Fruit fly (Drosophila melanogaster) whole organism, embryonic: ENCODE data around the gene Ufd4.

Source experiments
- Ada2b ChIP-seq: fragments of 200-800 bp; sonication (Bioruptor generic); IDR thresholded peaks from 2 replicates; pipeline ENCODE4 v1.3.6; 2022; ENCODE audit warnings: missing biosample characterization, missing genetic modification characterization
- B-H2 ChIP-seq: fragments of 200-800 bp; sonication (Bioruptor generic); optimal IDR thresholded peaks from 2 replicates; lab custom pipeline; 2018; ENCODE audit warnings: missing biosample characterization, mild to moderate bottlenecking, missing genetic modification characterization
- CG10147 ChIP-seq: fragments of 200-800 bp; sonication (Bioruptor generic); optimal IDR thresholded peaks from 2 replicates; lab custom pipeline; 2019; ENCODE audit warnings: missing biosample characterization, mild to moderate bottlenecking, missing genetic modification characterization, moderate library complexity
- CG11247 ChIP-seq: fragments of 200-800 bp; sonication (Bioruptor generic); IDR thresholded peaks from 2 replicates; pipeline ENCODE4 v1.3.6; 2022; ENCODE audit warnings: missing biosample characterization, missing genetic modification characterization
- CG11560 ChIP-seq: fragments of 200-800 bp; sonication (Bioruptor generic); IDR thresholded peaks from 3 replicates; pipeline ENCODE4 v1.3.6; 2022; ENCODE audit warnings: missing biosample characterization, missing genetic modification characterization
- CG12071 ChIP-seq: fragments of 200-800 bp; sonication (Bioruptor generic); optimal IDR thresholded peaks from 3 replicates; lab custom pipeline; 2018; ENCODE audit warnings: missing biosample characterization, mild to moderate bottlenecking, missing genetic modification characterization
- CG12236 ChIP-seq: fragments of 200-800 bp; sonication (Bioruptor generic); optimal IDR thresholded peaks from 2 replicates; lab custom pipeline; 2016; ENCODE audit warnings: missing biosample characterization, missing genetic modification characterization
- CG12659 ChIP-seq: fragments of 200-800 bp; sonication (Bioruptor generic); optimal IDR thresholded peaks from 3 replicates; lab custom pipeline; 2017; ENCODE audit warnings: mild to moderate bottlenecking, missing biosample characterization, missing genetic modification reagents, missing genetic modification characterization
- CG13894 ChIP-seq: fragments of 200-800 bp; sonication (Bioruptor generic); optimal IDR thresholded peaks from 3 replicates; lab custom pipeline; 2018; ENCODE audit warnings: missing biosample characterization, mild to moderate bottlenecking, missing genetic modification characterization, moderate library complexity
- CG14667 ChIP-seq: fragments of 200-800 bp; sonication (Bioruptor generic); IDR thresholded peaks from 2 replicates; pipeline ENCODE4 v1.3.6; 2022; ENCODE audit warnings: missing biosample characterization, missing genetic modification characterization
- CG15073 ChIP-seq: fragments of 200-800 bp; sonication (Bioruptor generic); optimal IDR thresholded peaks from 2 replicates; lab custom pipeline; 2016; ENCODE audit warnings: missing biosample characterization, missing genetic modification characterization
- CG1529 ChIP-seq: fragments of 200-800 bp; sonication (Bioruptor generic); optimal IDR thresholded peaks from 3 replicates; lab custom pipeline; 2018; ENCODE audit warnings: missing biosample characterization, missing genetic modification characterization
- CG1792 ChIP-seq: fragments of 200-800 bp; sonication (Bioruptor generic); optimal IDR thresholded peaks from 2 replicates; lab custom pipeline; 2016; ENCODE audit warnings: missing biosample characterization, missing genetic modification characterization
- CG18764 ChIP-seq: fragments of 200-800 bp; sonication (Bioruptor generic); optimal IDR thresholded peaks from 3 replicates; lab custom pipeline; 2016; ENCODE audit warnings: missing biosample characterization, missing genetic modification characterization
- CG32532 ChIP-seq: fragments of 200-800 bp; sonication (Bioruptor generic); IDR thresholded peaks from 2 replicates; pipeline ENCODE4 v1.3.6; 2022; ENCODE audit warnings: missing biosample characterization, missing genetic modification characterization
- CG43689 ChIP-seq: fragments of 200-800 bp; sonication (Bioruptor generic); IDR thresholded peaks from 2 replicates; pipeline ENCODE4 v1.3.6; 2022; ENCODE audit warnings: missing biosample characterization, missing genetic modification characterization
- CG4617 ChIP-seq: fragments of 200-800 bp; sonication (Bioruptor generic); optimal IDR thresholded peaks from 3 replicates; lab custom pipeline; 2016; ENCODE audit warnings: missing biosample characterization, missing genetic modification characterization, borderline replicate concordance
- CG4820 ChIP-seq: fragments of 200-800 bp; sonication (Bioruptor generic); optimal IDR thresholded peaks from 3 replicates; lab custom pipeline; 2016; ENCODE audit warnings: missing biosample characterization, missing genetic modification characterization
- CG7786 ChIP-seq: fragments of 200-800 bp; sonication (Bioruptor generic); optimal IDR thresholded peaks from 2 replicates; lab custom pipeline; 2016; ENCODE audit warnings: missing biosample characterization, missing genetic modification characterization
- CG7987 ChIP-seq: fragments of 200-800 bp; sonication (Bioruptor generic); optimal IDR thresholded peaks from 2 replicates; lab custom pipeline; 2018; ENCODE audit warnings: missing biosample characterization, mild to moderate bottlenecking, missing genetic modification characterization, moderate library complexity
- CG8089 ChIP-seq: fragments of 200-800 bp; sonication (Bioruptor generic); optimal IDR thresholded peaks from 3 replicates; lab custom pipeline; 2016; ENCODE audit warnings: missing biosample characterization, missing genetic modification characterization
- CG8281 ChIP-seq: fragments of 200-800 bp; sonication (Bioruptor generic); optimal IDR thresholded peaks from 2 replicates; lab custom pipeline; 2018; ENCODE audit warnings: missing biosample characterization, mild to moderate bottlenecking, missing genetic modification characterization, moderate library complexity
- CG8924 ChIP-seq: fragments of 200-800 bp; optimal IDR thresholded peaks from 3 replicates; lab custom pipeline; 2019; ENCODE audit warnings: missing biosample characterization, mild to moderate bottlenecking, missing genetic modification characterization, moderate library complexity
- Dad ChIP-seq: fragments of 200-800 bp; sonication (Bioruptor generic); optimal IDR thresholded peaks from 3 replicates; lab custom pipeline; 2016; ENCODE audit warnings: missing biosample characterization, missing genetic modification characterization
- Dbx ChIP-seq: fragments of 200-800 bp; sonication (Bioruptor generic); IDR thresholded peaks from 3 replicates; pipeline ENCODE4 v1.3.6; 2022; ENCODE audit warnings: missing biosample characterization, missing genetic modification characterization
- Dll ChIP-seq: fragments of 200-800 bp; sonication (Bioruptor generic); IDR thresholded peaks from 4 replicates; pipeline ENCODE4 v1.3.6; 2022; ENCODE audit warnings: missing biosample characterization, missing genetic modification characterization; ENCODE audit not compliant: partially characterized antibody
- Eip74EF ChIP-seq, 2 experiments: fragments of 200-800 bp in 1 of 2; fragments of >200 bp in 1 of 2; sonication (Bioruptor generic) in 1 of 2; optimal IDR thresholded peaks; 2 replicates each; lab custom pipeline; 2017 to 2019; ENCODE audit warnings: missing biosample characterization in 2 of 2, missing genetic modification characterization in 2 of 2, mild to moderate bottlenecking in 1 of 2, moderate library complexity in 1 of 2
- Fer1 ChIP-seq: fragments of 200-800 bp; sonication (Bioruptor generic); optimal IDR thresholded peaks from 2 replicates; lab custom pipeline; 2017; ENCODE audit warnings: missing biosample characterization, mild to moderate bottlenecking, missing genetic modification characterization
- HmgD ChIP-seq: fragments of 200-800 bp; sonication (Bioruptor generic); optimal IDR thresholded peaks from 3 replicates; lab custom pipeline; 2016; ENCODE audit warnings: missing biosample characterization, missing genetic modification characterization
- MESR4 ChIP-seq: fragments of 200-800 bp; sonication (Bioruptor generic); optimal IDR thresholded peaks from 2 replicates; lab custom pipeline; 2018; ENCODE audit warnings: missing biosample characterization, mild to moderate bottlenecking, missing genetic modification characterization, moderate library complexity
- Mad ChIP-seq: fragments of 200-800 bp; sonication (Bioruptor generic); optimal IDR thresholded peaks from 2 replicates; lab custom pipeline; 2016; ENCODE audit warnings: missing biosample characterization, missing genetic modification characterization
- Med ChIP-seq: fragments of 200-800 bp; sonication (Bioruptor generic); peaks from one replicate; lab custom pipeline; 2016; ENCODE audit warnings: missing biosample characterization, missing genetic modification characterization, mild to moderate bottlenecking, inconsistent platforms, moderate library complexity
- Myb ChIP-seq: fragments of 200-800 bp; sonication (Bioruptor generic); optimal IDR thresholded peaks from 2 replicates; lab custom pipeline; 2016; ENCODE audit warnings: missing biosample characterization, missing genetic modification characterization
- Usf ChIP-seq: fragments of 200-800 bp; sonication (Bioruptor generic); optimal IDR thresholded peaks from 2 replicates; lab custom pipeline; 2017; ENCODE audit warnings: missing genotype, missing biosample characterization, missing genetic modification characterization
- al ChIP-seq: fragments of 200-800 bp; sonication (Bioruptor generic); IDR thresholded peaks from 2 replicates; pipeline ENCODE4 v1.3.6; 2022; ENCODE audit warnings: missing biosample characterization, missing genetic modification characterization
- cas ChIP-seq: fragments of 200-800 bp; sonication (Bioruptor generic); IDR thresholded peaks from 2 replicates; pipeline ENCODE4 v1.3.6; 2022; ENCODE audit warnings: missing biosample characterization, missing genetic modification characterization
- ems ChIP-seq: fragments of 200-800 bp; sonication (Bioruptor generic); optimal IDR thresholded peaks from 3 replicates; lab custom pipeline; 2016; ENCODE audit warnings: missing biosample characterization, missing genetic modification characterization
- gce ChIP-seq: fragments of 200-800 bp; sonication (Bioruptor generic); IDR thresholded peaks from 3 replicates; pipeline ENCODE4 v1.3.6; 2022; ENCODE audit warnings: missing biosample characterization, missing genetic modification characterization
- hb ChIP-seq: fragments of 200-800 bp; sonication (Bioruptor generic); IDR thresholded peaks from 3 replicates; pipeline ENCODE4 v1.3.6; 2022; ENCODE audit warnings: missing biosample characterization, missing genetic modification characterization; ENCODE audit not compliant: partially characterized antibody
- hth ChIP-seq: fragments of >200 bp; optimal IDR thresholded peaks from 2 replicates; lab custom pipeline; 2017; ENCODE audit warnings: inconsistent platforms
- klu ChIP-seq: fragments of 200-800 bp; sonication (Bioruptor generic); IDR thresholded peaks from 2 replicates; pipeline ENCODE4 v1.3.6; 2022; ENCODE audit warnings: missing biosample characterization, missing genetic modification characterization
- kni ChIP-seq: fragments of 200-800 bp; sonication (Bioruptor generic); optimal IDR thresholded peaks from 3 replicates; lab custom pipeline; 2017; ENCODE audit warnings: mild to moderate bottlenecking, missing biosample characterization, missing genetic modification reagents, missing genetic modification characterization
- knrl ChIP-seq: fragments of 200-800 bp; sonication (Bioruptor generic); IDR thresholded peaks from 3 replicates; pipeline ENCODE4 v1.3.6; 2022; ENCODE audit warnings: missing biosample characterization, missing genetic modification characterization; ENCODE audit not compliant: partially characterized antibody
- nerfin-1 ChIP-seq: fragments of 200-800 bp; sonication (Bioruptor generic); optimal IDR thresholded peaks from 3 replicates; lab custom pipeline; 2019; ENCODE audit warnings: missing biosample characterization, mild to moderate bottlenecking, missing genetic modification characterization, moderate library complexity
- peb ChIP-seq: fragments of 200-800 bp; sonication (Bioruptor generic); IDR thresholded peaks from 2 replicates; pipeline ENCODE4 v1.3.6; 2022; ENCODE audit warnings: missing biosample characterization, missing genetic modification characterization
- pfk ChIP-seq: fragments of 200-800 bp; sonication (Bioruptor generic); optimal IDR thresholded peaks from 2 replicates; lab custom pipeline; 2018; ENCODE audit warnings: missing biosample characterization, mild to moderate bottlenecking, missing genetic modification characterization, moderate library complexity
- pzg ChIP-seq: fragments of 200-800 bp; sonication (Bioruptor generic); optimal IDR thresholded peaks from 3 replicates; lab custom pipeline; 2018; ENCODE audit warnings: missing biosample characterization, mild to moderate bottlenecking, missing genetic modification characterization, moderate library complexity
- schlank ChIP-seq: fragments of 200-800 bp; sonication (Bioruptor generic); optimal IDR thresholded peaks from 2 replicates; lab custom pipeline; 2018; ENCODE audit warnings: missing biosample characterization, mild to moderate bottlenecking, missing genetic modification characterization
- sens ChIP-seq: fragments of 200-800 bp; sonication (Bioruptor generic); peaks from one replicate; lab custom pipeline; 2016; ENCODE audit warnings: missing biosample characterization, missing genetic modification characterization
- shn ChIP-seq: fragments of 200-800 bp; sonication (Bioruptor generic); optimal IDR thresholded peaks from 3 replicates; lab custom pipeline; 2016; ENCODE audit warnings: missing biosample characterization, missing genetic modification characterization
- twi ChIP-seq: fragments of 200-800 bp; optimal IDR thresholded peaks from 2 replicates; lab custom pipeline; 2019; ENCODE audit warnings: missing biosample characterization, mild to moderate bottlenecking, missing genetic modification characterization, moderate library complexity

Gene Ufd4

DNA sequence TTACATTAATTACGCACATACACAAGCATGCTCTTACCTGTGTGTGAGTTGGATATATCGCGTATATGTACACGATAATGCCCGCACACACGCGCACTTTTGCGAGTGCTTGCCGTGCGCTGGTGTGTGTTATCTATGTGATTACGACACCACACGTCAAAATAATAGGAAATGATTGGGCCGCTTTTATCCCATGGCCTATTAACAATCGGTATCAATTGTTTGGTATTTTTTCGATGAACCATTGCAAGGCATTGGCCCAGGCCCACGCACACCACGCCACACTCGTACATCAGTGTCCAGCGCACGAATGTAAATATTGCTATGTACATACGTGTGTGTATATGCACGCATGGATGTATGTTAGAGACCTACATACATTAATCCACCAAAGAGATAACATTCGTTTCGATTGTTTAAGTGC is 42.7 kb upstream of the Ufd4 start (continued):
- TF ChIP-seq hth = no peak
- peak; percentile 31 for TF ChIP-seq CG4617 (GFP tag; lab: Kevin White, UChicago)
- peak; percentile 43 for TF ChIP-seq CG12236 (GFP tag; lab: Kevin White, UChicago)
- no peak for TF ChIP-seq CG15073 (GFP tag; lab: Kevin White, UChicago)
- peak; percentile 23 for TF ChIP-seq CG8281
- no peak for TF ChIP-seq Mad (GFP tag; lab: Kevin White, UChicago)
- peak; percentile 63 for TF ChIP-seq Dll (GFP tag; lab: Robert Waterston, UW)
- TF ChIP-seq schlank (tag; lab: Kevin White, UChicago) = peak; percentile 69
- peak; percentile 9 for TF ChIP-seq Myb (GFP tag; lab: Kevin White, UChicago)
- TF ChIP-seq CG11560 = no peak
- TF ChIP-seq kni (GFP tag; lab: Kevin White, UChicago) = peak; percentile 98
- TF ChIP-seq CG1792 (GFP tag; lab: Kevin White, UChicago) = peak; percentile 24
- peak; percentile 55 for TF ChIP-seq CG8089 (GFP tag; lab: Kevin White, UChicago)
- peak; percentile 2 for TF ChIP-seq CG4820
- TF ChIP-seq CG14667 (GFP tag; lab: Robert Waterston, UW) = no peak
- TF ChIP-seq klu = no peak
- TF ChIP-seq CG13894 (tag; lab: Kevin White, UChicago) = peak; percentile 93
- TF ChIP-seq B-H2 (GFP tag; lab: Kevin White, UChicago) = peak; percentile 87
- TF ChIP-seq Eip74EF (GFP tag; optimal IDR thresholded peaks at IDR 0.05; lab: Kevin White, UChicago) = peak in 1 of 2 experiments; percentile 93
- peak; percentile 93 for TF ChIP-seq Med
- peak; percentile 87 for TF ChIP-seq CG7987 (GFP tag; lab: Kevin White, UChicago)
- peak; percentile 64 for TF ChIP-seq CG10147
- no peak for TF ChIP-seq al (GFP tag; lab: Robert Waterston, UW)
- TF ChIP-seq gce (GFP tag; lab: Robert Waterston, UW) = no peak
- no peak for TF ChIP-seq Usf (GFP tag; lab: Kevin White, UChicago)
- TF ChIP-seq shn = peak; percentile 57
- no peak for TF ChIP-seq CG12071
- TF ChIP-seq knrl (GFP tag; lab: Robert Waterston, UW) = peak; percentile 12; the same call in 1 of the 3 replicates
- no peak for TF ChIP-seq CG43689 (GFP tag; lab: Robert Waterston, UW)
- peak; percentile 11 for TF ChIP-seq HmgD (GFP tag; lab: Kevin White, UChicago)
- TF ChIP-seq peb (GFP tag; lab: Robert Waterston, UW) = no peak
- TF ChIP-seq Ada2b (GFP tag; lab: Robert Waterston, UW) = no peak
- TF ChIP-seq sens (GFP tag; lab: Kevin White, UChicago) = peak; percentile 91
- peak; percentile 62 for TF ChIP-seq CG1529 (GFP tag; lab: Kevin White, UChicago)
- TF ChIP-seq pzg (GFP tag; lab: Kevin White, UChicago) = peak; percentile 58
- TF ChIP-seq Dbx (GFP tag; lab: Robert Waterston, UW) = peak; percentile 81; the same call in 2 of the 3 replicates
- peak; percentile 52 for TF ChIP-seq ems (GFP tag; lab: Kevin White, UChicago)
- no peak for TF ChIP-seq hb (GFP tag; lab: Robert Waterston, UW)
- TF ChIP-seq CG11247 (GFP tag; lab: Robert Waterston, UW) = no peak
- peak; percentile 82 for TF ChIP-seq CG8924 (tag; lab: Kevin White, UChicago)
- no peak for TF ChIP-seq CG18764 (GFP tag; lab: Kevin White, UChicago)
- TF ChIP-seq cas (GFP tag; lab: Robert Waterston, UW) = no peak
- TF ChIP-seq Fer1 (GFP tag; lab: Kevin White, UChicago) = peak; percentile 85
- peak; percentile 78 for TF ChIP-seq pfk (GFP tag; lab: Kevin White, UChicago)
- peak; percentile 77 for TF ChIP-seq CG12659 (GFP tag; lab: Kevin White, UChicago)
- TF ChIP-seq twi (tag; lab: Kevin White, UChicago) = peak; percentile 51
- TF ChIP-seq MESR4 (GFP tag; lab: Kevin White, UChicago) = peak; percentile 70
- peak; percentile 76; the same call in 1 of the 2 replicates for TF ChIP-seq CG32532 (GFP tag; lab: Robert Waterston, UW)
- TF ChIP-seq Dad (GFP tag; lab: Kevin White, UChicago) = peak; percentile 17
- TF ChIP-seq CG7786 (GFP tag; lab: Kevin White, UChicago) = peak; percentile 30
- TF ChIP-seq nerfin-1 (tag; lab: Kevin White, UChicago) = peak; percentile 66
